Worm (Caenorhabditis elegans) whole organism, L2 larva: ENCODE results near the gene C40H1.3.

Experiments used
- ama-1 ChIP-seq: fragments of 150-350 bp; optimal IDR thresholded peaks from 2 replicates; lab custom pipeline; 2018; ENCODE audit warnings: inconsistent platforms
- elt-1 ChIP-seq: fragments of 150-350 bp; optimal IDR thresholded peaks from 2 replicates; lab custom pipeline; 2014; ENCODE audit warnings: missing biosample characterization, missing genetic modification characterization
- elt-3 ChIP-seq: sonication (generic microtip); optimal IDR thresholded peaks from 2 replicates; lab custom pipeline; 2017; ENCODE audit warnings: missing biosample characterization, missing genetic modification characterization
- lin-13 ChIP-seq: fragments of 150-350 bp; optimal IDR thresholded peaks from 2 replicates; lab custom pipeline; 2014; ENCODE audit warnings: missing biosample characterization, missing genetic modification reagents, missing genetic modification characterization
- lin-39 ChIP-seq: fragments of 150-350 bp; optimal IDR thresholded peaks from 2 replicates; lab custom pipeline; 2014; ENCODE audit warnings: missing biosample characterization, missing genetic modification reagents, missing genetic modification characterization
- lsy-2 ChIP-seq, 2 experiments: fragments of 150-350 bp in 1 of 2; sonication (generic microtip) in 1 of 2; optimal IDR thresholded peaks; 2 replicates each; lab custom pipeline; 2014 to 2017; ENCODE audit warnings: missing biosample characterization in 2 of 2, missing genetic modification characterization in 2 of 2
- mdl-1 ChIP-seq, 2 experiments: fragments of 150-350 bp in 1 of 2; sonication (generic microtip) in 1 of 2; optimal IDR thresholded peaks; 2 replicates each; lab custom pipeline; 2017; ENCODE audit warnings: missing biosample characterization in 2 of 2, missing genetic modification characterization in 2 of 2
- nhr-10 ChIP-seq: sonication (generic microtip); optimal IDR thresholded peaks from 2 replicates; lab custom pipeline; 2017; ENCODE audit warnings: missing biosample characterization, missing genetic modification characterization
- nhr-12 ChIP-seq: fragments of 150-350 bp; optimal IDR thresholded peaks from 2 replicates; lab custom pipeline; 2014; ENCODE audit warnings: missing biosample characterization, missing genetic modification characterization
- nhr-129 ChIP-seq: fragments of 150-350 bp; optimal IDR thresholded peaks from 2 replicates; lab custom pipeline; 2014; ENCODE audit warnings: missing biosample characterization, missing genetic modification characterization
- snpc-4 ChIP-seq: fragments of 150-350 bp; optimal IDR thresholded peaks from 2 replicates; lab custom pipeline; 2014; ENCODE audit warnings: missing biosample characterization, missing genetic modification characterization
- ztf-4 ChIP-seq: fragments of 150-350 bp; optimal IDR thresholded peaks from 2 replicates; lab custom pipeline; 2014; ENCODE audit warnings: missing biosample characterization, missing genetic modification characterization

DNA sequence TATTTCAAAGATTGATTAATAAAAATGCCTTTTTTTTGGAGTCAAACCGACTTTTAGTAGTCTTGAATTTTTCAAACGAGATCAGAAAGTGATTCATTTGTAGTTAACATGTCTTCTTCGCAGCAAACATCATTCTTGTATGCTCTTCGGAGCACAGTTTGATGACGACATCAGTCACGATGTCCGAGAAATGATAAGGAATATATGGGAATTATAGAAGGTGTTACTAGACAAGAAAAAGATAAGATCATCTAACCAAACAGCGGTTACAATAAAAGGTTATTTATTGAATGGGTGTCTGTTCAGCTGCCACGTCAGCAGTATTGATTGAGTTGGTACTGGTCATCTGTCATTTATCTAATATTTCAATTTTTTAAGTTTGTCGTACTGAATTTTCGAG lies 37.2 kb upstream of the C40H1.3 start:
- TF ChIP-seq ama-1 (no peak), snpc-4 (tag; lab: Kevin White, UChicago) (no peak), elt-3 (tag; lab: Kevin White, UChicago) (no peak), lin-39 (tag; lab: Kevin White, UChicago) (no peak), nhr-129 (tag; lab: Kevin White, UChicago) (no peak), mdl-1 (tag; optimal IDR thresholded peaks at IDR 0.05; lab: Kevin White, UChicago) (no peak), nhr-10 (no peak), nhr-12 (tag; lab: Kevin White, UChicago) (no peak), lin-13 (GFP tag; lab: Kevin White, UChicago) (no peak), ztf-4 (tag; lab: Kevin White, UChicago) (no peak), lsy-2 (tag; optimal IDR thresholded peaks at IDR 0.05; lab: Kevin White, UChicago) (no peak), elt-1 (tag; lab: Kevin White, UChicago) (no peak)
